Fruit fly (Drosophila melanogaster) whole organism, embryonic: ENCODE results near the gene CG8042.
A peak's percentile ranks its signal among the peaks of the same experiment; 100 is the strongest.

Experiments used
- Antp ChIP-seq: fragments of 200-800 bp; sonication (Bioruptor generic); optimal IDR thresholded peaks from 3 replicates; lab custom pipeline; 2016; ENCODE audit warnings: missing biosample characterization, missing genetic modification characterization
- BtbVII ChIP-seq: fragments of 200-800 bp; sonication (Bioruptor generic); optimal IDR thresholded peaks from 3 replicates; lab custom pipeline; 2017; ENCODE audit warnings: missing biosample characterization, mild to moderate bottlenecking, missing genetic modification characterization
- CG10267 ChIP-seq: fragments of 200-800 bp; sonication (Bioruptor generic); optimal IDR thresholded peaks from 2 replicates; lab custom pipeline; 2018; ENCODE audit warnings: missing biosample characterization, mild to moderate bottlenecking, missing genetic modification characterization, moderate library complexity
- CG10959 ChIP-seq: fragments of 200-800 bp; sonication (Bioruptor generic); IDR thresholded peaks from 2 replicates; pipeline ENCODE4 v1.3.6; 2022; ENCODE audit warnings: missing biosample characterization, missing genetic modification characterization
- CG11247 ChIP-seq: fragments of 200-800 bp; sonication (Bioruptor generic); IDR thresholded peaks from 2 replicates; pipeline ENCODE4 v1.3.6; 2022; ENCODE audit warnings: missing biosample characterization, missing genetic modification characterization
- CG12236 ChIP-seq: fragments of 200-800 bp; sonication (Bioruptor generic); optimal IDR thresholded peaks from 2 replicates; lab custom pipeline; 2016; ENCODE audit warnings: missing biosample characterization, missing genetic modification characterization
- CG12744 ChIP-seq: fragments of 200-800 bp; sonication (Bioruptor generic); optimal IDR thresholded peaks from 2 replicates; lab custom pipeline; 2016; ENCODE audit warnings: missing biosample characterization, missing genetic modification characterization
- CG13624 ChIP-seq: fragments of 200-800 bp; sonication (Bioruptor generic); optimal IDR thresholded peaks from 2 replicates; lab custom pipeline; 2016; ENCODE audit warnings: missing biosample characterization, missing genetic modification characterization
- CG14441 ChIP-seq: fragments of 200-800 bp; sonication (Bioruptor generic); IDR thresholded peaks from 2 replicates; pipeline ENCODE4 v1.3.6; 2022; ENCODE audit warnings: missing biosample characterization, missing genetic modification characterization
- CG1602 ChIP-seq: fragments of 200-800 bp; sonication (Bioruptor generic); optimal IDR thresholded peaks from 3 replicates; lab custom pipeline; 2016; ENCODE audit warnings: missing biosample characterization, missing genetic modification characterization
- CG17361 ChIP-seq: fragments of 200-800 bp; sonication (Bioruptor generic); IDR thresholded peaks from 3 replicates; pipeline ENCODE4 v1.3.6; 2022; ENCODE audit warnings: missing biosample characterization, missing genetic modification characterization
- CG17568 ChIP-seq: fragments of 200-800 bp; sonication (Bioruptor generic); optimal IDR thresholded peaks from 2 replicates; lab custom pipeline; 2018; ENCODE audit warnings: missing biosample characterization, mild to moderate bottlenecking, missing genetic modification characterization, moderate library complexity
- CG1832 ChIP-seq: fragments of 200-800 bp; sonication (Bioruptor generic); optimal IDR thresholded peaks from 2 replicates; lab custom pipeline; 2017; ENCODE audit warnings: missing biosample characterization, mild to moderate bottlenecking, missing genetic modification characterization, inconsistent platforms
- CG2202 ChIP-seq: fragments of 200-800 bp; sonication (Bioruptor generic); optimal IDR thresholded peaks from 2 replicates; lab custom pipeline; 2018; ENCODE audit warnings: missing biosample characterization, mild to moderate bottlenecking, missing genetic modification characterization
- CG3065 ChIP-seq: fragments of 200-800 bp; sonication (Bioruptor generic); optimal IDR thresholded peaks from 2 replicates; lab custom pipeline; 2016; ENCODE audit warnings: missing biosample characterization, missing genetic modification characterization
- CG3163 ChIP-seq: fragments of 200-800 bp; sonication (Bioruptor generic); optimal IDR thresholded peaks from 3 replicates; lab custom pipeline; 2016; ENCODE audit warnings: missing biosample characterization, missing genetic modification characterization
- CG3726 ChIP-seq: fragments of 200-800 bp; sonication (Bioruptor generic); IDR thresholded peaks from 3 replicates; pipeline ENCODE4, ENCODE4 v1.3.6; 2022; ENCODE audit warnings: missing biosample characterization, missing genetic modification characterization
- CG5245 ChIP-seq: fragments of 200-800 bp; sonication (Bioruptor generic); optimal IDR thresholded peaks from 3 replicates; lab custom pipeline; 2016; ENCODE audit warnings: missing biosample characterization, missing genetic modification characterization
- CG6654 ChIP-seq: fragments of 200-800 bp; sonication (Bioruptor generic); optimal IDR thresholded peaks from 2 replicates; lab custom pipeline; 2017; ENCODE audit warnings: missing biosample characterization, mild to moderate bottlenecking, missing genetic modification characterization
- CG8281 ChIP-seq: fragments of 200-800 bp; sonication (Bioruptor generic); optimal IDR thresholded peaks from 2 replicates; lab custom pipeline; 2018; ENCODE audit warnings: missing biosample characterization, mild to moderate bottlenecking, missing genetic modification characterization, moderate library complexity
- Dad ChIP-seq: fragments of 200-800 bp; sonication (Bioruptor generic); optimal IDR thresholded peaks from 3 replicates; lab custom pipeline; 2016; ENCODE audit warnings: missing biosample characterization, missing genetic modification characterization
- Dbx ChIP-seq: fragments of 200-800 bp; sonication (Bioruptor generic); IDR thresholded peaks from 3 replicates; pipeline ENCODE4 v1.3.6; 2022; ENCODE audit warnings: missing biosample characterization, missing genetic modification characterization
- HLHmδ ChIP-seq: fragments of 200-800 bp; sonication (Bioruptor generic); optimal IDR thresholded peaks from 2 replicates; lab custom pipeline; 2018; ENCODE audit warnings: missing biosample characterization, mild to moderate bottlenecking, missing genetic modification characterization, moderate library complexity
- Hr51 ChIP-seq, 2 experiments: fragments of 200-800 bp; sonication (Bioruptor generic); optimal IDR thresholded peaks; 2 replicates in 1 of 2; 3 replicates in 1 of 2; lab custom pipeline; 2016 to 2018; ENCODE audit warnings: missing biosample characterization in 2 of 2, missing genetic modification characterization in 2 of 2, mild to moderate bottlenecking in 1 of 2, moderate library complexity in 1 of 2
- Hsf ChIP-seq: fragments of 200-800 bp; sonication (Bioruptor generic); optimal IDR thresholded peaks from 3 replicates; lab custom pipeline; 2016; ENCODE audit warnings: missing biosample characterization, missing genetic modification characterization
- MTF-1 ChIP-seq: fragments of 200-800 bp; sonication (Bioruptor generic); optimal IDR thresholded peaks from 2 replicates; lab custom pipeline; 2018; ENCODE audit warnings: missing biosample characterization, mild to moderate bottlenecking, missing genetic modification characterization, borderline replicate concordance
- Pdp1 ChIP-seq, 2 experiments: fragments of 200-800 bp; sonication (Bioruptor generic); optimal IDR thresholded peaks; 3 replicates each; lab custom pipeline; 2016; ENCODE audit warnings: missing biosample characterization in 2 of 2, missing genetic modification characterization in 2 of 2, mild to moderate bottlenecking in 1 of 2, moderate library complexity in 1 of 2
- Six4 ChIP-seq: fragments of 200-800 bp; sonication (Bioruptor generic); optimal IDR thresholded peaks from 2 replicates; lab custom pipeline; 2016; ENCODE audit warnings: missing biosample characterization, missing genetic modification characterization
- Sox102F ChIP-seq: fragments of 200-800 bp; sonication (Bioruptor generic); optimal IDR thresholded peaks from 2 replicates; lab custom pipeline; 2018; ENCODE audit warnings: missing biosample characterization, mild to moderate bottlenecking, missing genetic modification characterization, moderate library complexity
- ac ChIP-seq: fragments of 200-800 bp; sonication (Bioruptor generic); optimal IDR thresholded peaks from 3 replicates; lab custom pipeline; 2017; ENCODE audit warnings: missing biosample characterization, mild to moderate bottlenecking, missing genetic modification characterization
- ato ChIP-seq: fragments of 200-800 bp; sonication (Bioruptor generic); IDR thresholded peaks from 2 replicates; pipeline ENCODE4 v1.3.6; 2022; ENCODE audit warnings: missing biosample characterization, missing genetic modification characterization; ENCODE audit not compliant: partially characterized antibody
- grn ChIP-seq: fragments of 200-800 bp; sonication (Bioruptor generic); optimal IDR thresholded peaks from 3 replicates; lab custom pipeline; 2017; ENCODE audit warnings: missing biosample characterization, missing genetic modification characterization
- gsb ChIP-seq: fragments of 200-800 bp; sonication (Bioruptor generic); IDR thresholded peaks from 2 replicates; pipeline ENCODE4 v1.3.6; 2022; ENCODE audit warnings: missing biosample characterization, missing genetic modification characterization
- h ChIP-seq: fragments of >200 bp; optimal IDR thresholded peaks from 2 replicates; lab custom pipeline; 2017
- ham ChIP-seq: fragments of 200-800 bp; sonication (Bioruptor generic); IDR thresholded peaks from 2 replicates; pipeline ENCODE4 v1.3.6; 2022; ENCODE audit warnings: missing biosample characterization, missing genetic modification characterization
- hkb ChIP-seq, 2 experiments: fragments of 200-800 bp in 1 of 2; fragments of >200 bp in 1 of 2; sonication (Bioruptor generic) in 1 of 2; IDR thresholded peaks in 1 of 2; optimal IDR thresholded peaks in 1 of 2; 2 replicates each; pipeline versions ENCODE4 v1.3.6 to Lab custom; 2017 to 2022; ENCODE audit warnings: missing biosample characterization in 1 of 2, missing genetic modification characterization in 1 of 2
- inv ChIP-seq: fragments of 200-800 bp; sonication (Bioruptor generic); IDR thresholded peaks from 2 replicates; pipeline ENCODE4 v1.3.6; 2022; ENCODE audit warnings: missing biosample characterization, missing genetic modification characterization; ENCODE audit not compliant: partially characterized antibody
- lilli ChIP-seq: fragments of 200-800 bp; sonication (Bioruptor generic); optimal IDR thresholded peaks from 3 replicates; lab custom pipeline; 2016; ENCODE audit warnings: missing biosample characterization, missing genetic modification characterization
- lov ChIP-seq, 2 experiments: fragments of 200-800 bp in 1 of 2; fragments of >200 bp in 1 of 2; sonication (Bioruptor generic) in 1 of 2; IDR thresholded peaks in 1 of 2; optimal IDR thresholded peaks in 1 of 2; 2 replicates in 1 of 2; 3 replicates in 1 of 2; pipeline versions ENCODE4 v1.3.6 to Lab custom; 2017 to 2022; ENCODE audit warnings: missing biosample characterization in 1 of 2, missing genetic modification characterization in 1 of 2
- mld ChIP-seq: fragments of 200-800 bp; sonication (Bioruptor generic); IDR thresholded peaks from 3 replicates; pipeline ENCODE4 v1.3.6; 2022; ENCODE audit warnings: missing biosample characterization, missing genetic modification characterization; ENCODE audit not compliant: partially characterized antibody
- otp ChIP-seq: fragments of 200-800 bp; sonication (Bioruptor generic); IDR thresholded peaks from 3 replicates; pipeline ENCODE4, ENCODE4 v1.3.6; 2022; ENCODE audit warnings: missing biosample characterization, missing genetic modification characterization
- repo ChIP-seq: fragments of 200-800 bp; sonication (Bioruptor generic); optimal IDR thresholded peaks from 2 replicates; lab custom pipeline; 2016; ENCODE audit warnings: missing biosample characterization, missing genetic modification characterization
- slbo ChIP-seq: fragments of 200-800 bp; sonication (Bioruptor generic); IDR thresholded peaks from 2 replicates; pipeline ENCODE4 v1.3.6; 2022; ENCODE audit warnings: missing biosample characterization, missing genetic modification characterization
- tio ChIP-seq: fragments of 200-800 bp; sonication (Bioruptor generic); optimal IDR thresholded peaks from 2 replicates; lab custom pipeline; 2017; ENCODE audit warnings: missing biosample characterization, missing genetic modification characterization, inconsistent platforms
- tll ChIP-seq, 2 experiments: fragments of 200-800 bp in 1 of 2; fragments of >200 bp in 1 of 2; sonication (Bioruptor generic) in 1 of 2; optimal IDR thresholded peaks; 2 replicates each; lab custom pipeline; 2017 to 2019; ENCODE audit warnings: missing biosample characterization in 2 of 2, missing genetic modification characterization in 2 of 2, mild to moderate bottlenecking in 1 of 2, moderate library complexity in 1 of 2
- ttk ChIP-seq: fragments of 200-800 bp; sonication (Bioruptor generic); IDR thresholded peaks from 2 replicates; pipeline ENCODE4 v2.1.2; 2022; ENCODE audit warnings: missing biosample characterization, missing genetic modification characterization
- vfl ChIP-seq: fragments of 200-800 bp; sonication (Bioruptor generic); optimal IDR thresholded peaks from 2 replicates; lab custom pipeline; 2016; ENCODE audit warnings: missing biosample characterization, missing genetic modification characterization
- yki ChIP-seq: fragments of >200 bp; optimal IDR thresholded peaks from 3 replicates; lab custom pipeline; 2018
- zf30C ChIP-seq: fragments of 200-800 bp; sonication (Bioruptor generic); optimal IDR thresholded peaks from 3 replicates; lab custom pipeline; 2018; ENCODE audit warnings: missing biosample characterization, mild to moderate bottlenecking, missing genetic modification characterization

The CG8042 gene

DNA sequence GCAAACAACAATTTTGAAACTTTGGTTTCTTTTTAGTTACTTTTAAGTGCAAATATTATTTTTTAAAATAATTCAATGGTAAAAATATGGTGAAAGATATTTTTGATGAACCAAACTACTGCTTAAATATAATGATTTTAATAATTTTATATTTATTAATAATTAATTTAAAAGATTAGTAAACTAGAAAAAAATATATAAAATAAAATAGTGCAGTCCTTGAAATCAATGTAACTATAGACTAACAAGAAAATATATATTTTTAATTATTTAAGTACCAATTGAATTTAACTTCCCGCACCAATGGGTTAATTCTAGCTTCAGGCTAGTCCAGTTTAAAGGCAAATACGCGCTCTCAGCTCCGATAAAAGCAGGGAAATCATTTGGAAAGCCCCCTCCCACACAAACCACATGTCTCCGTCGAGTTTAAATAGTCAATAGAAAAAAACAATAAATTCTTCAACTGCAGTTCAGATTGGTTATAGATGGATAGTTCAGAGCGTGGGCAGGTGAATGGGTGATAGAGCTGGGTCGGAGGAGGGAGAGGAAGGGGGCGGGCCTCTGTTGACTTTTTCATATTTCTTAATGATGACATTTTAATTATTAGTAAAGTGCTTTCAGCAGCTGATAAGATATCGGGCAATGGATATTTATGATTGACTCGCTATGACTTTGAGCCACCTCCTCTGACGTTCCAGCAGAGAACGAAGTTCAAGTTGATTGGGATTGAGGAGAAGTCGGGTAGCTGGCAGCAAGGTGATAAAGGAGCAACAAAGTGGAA, 12.6 kb downstream of the CG8042 start (continued):
- TF ChIP-seq tll (GFP tag; optimal IDR thresholded peaks at IDR 0.05; lab: Kevin White, UChicago), result no peak
- no peak for TF ChIP-seq tio (GFP tag; lab: Kevin White, UChicago)
- TF ChIP-seq CG6654 (GFP tag; lab: Kevin White, UChicago), result no peak
- TF ChIP-seq yki (lab: Kevin White, UChicago), result no peak
- no peak for TF ChIP-seq inv (GFP tag; lab: Robert Waterston, UW)
- TF ChIP-seq zf30C (GFP tag; lab: Kevin White, UChicago), result no peak
- TF ChIP-seq BtbVII (GFP tag; lab: Kevin White, UChicago), result no peak
- TF ChIP-seq h (lab: Kevin White, UChicago), result no peak
- TF ChIP-seq Antp (GFP tag; lab: Kevin White, UChicago), result no peak
- TF ChIP-seq CG3726, result no peak
- no peak for TF ChIP-seq CG3065
- no peak for TF ChIP-seq CG10959
- TF ChIP-seq CG1602 (GFP tag; lab: Kevin White, UChicago), result peak; percentile 1
- TF ChIP-seq otp (GFP tag; lab: Robert Waterston, UW), result no peak
- no peak for TF ChIP-seq Pdp1 (GFP tag; optimal IDR thresholded peaks at IDR 0.05; lab: Kevin White, UChicago)
- TF ChIP-seq CG11247 (GFP tag; lab: Robert Waterston, UW), result no peak
- TF ChIP-seq gsb, result no peak
- TF ChIP-seq CG8281 (tag; lab: Kevin White, UChicago), result no peak
- peak; percentile 45 for TF ChIP-seq CG10267 (tag; lab: Kevin White, UChicago)
- no peak for TF ChIP-seq CG5245 (GFP tag; lab: Kevin White, UChicago)
- no peak for TF ChIP-seq lov (optimal IDR thresholded peaks at IDR 0.05; lab: Kevin White, UChicago)
- TF ChIP-seq lov (GFP tag; IDR thresholded peaks at IDR 0.05; lab: Robert Waterston, UW), result no peak
- TF ChIP-seq HLHmδ (GFP tag; lab: Kevin White, UChicago), result no peak
- no peak for TF ChIP-seq CG3163 (GFP tag; lab: Kevin White, UChicago)
- TF ChIP-seq Dad (GFP tag; lab: Kevin White, UChicago), result no peak
- no peak for TF ChIP-seq CG12236 (GFP tag; lab: Kevin White, UChicago)
- TF ChIP-seq CG1832 (GFP tag; lab: Kevin White, UChicago), result no peak
- TF ChIP-seq ato, result no peak
- peak; percentile 79 for TF ChIP-seq grn
- no peak for TF ChIP-seq ttk
- TF ChIP-seq Hr51 (GFP tag; optimal IDR thresholded peaks at IDR 0.05; lab: Kevin White, UChicago), result peak in 1 of 2 experiments; percentile 46
- no peak for TF ChIP-seq hkb (optimal IDR thresholded peaks at IDR 0.05; lab: Kevin White, UChicago)
- no peak for TF ChIP-seq hkb (GFP tag; IDR thresholded peaks at IDR 0.05; lab: Robert Waterston, UW)
- TF ChIP-seq mld (GFP tag; lab: Robert Waterston, UW), result no peak
- TF ChIP-seq CG17361 (GFP tag; lab: Robert Waterston, UW), result peak; percentile 74
- peak; percentile 2 for TF ChIP-seq MTF-1 (GFP tag; lab: Kevin White, UChicago)
- TF ChIP-seq vfl, result no peak
- TF ChIP-seq ac (GFP tag; lab: Kevin White, UChicago), result no peak
- no peak for TF ChIP-seq Six4 (GFP tag; lab: Kevin White, UChicago)
- no peak for TF ChIP-seq CG12744
- no peak for TF ChIP-seq Dbx
- TF ChIP-seq lilli (GFP tag; lab: Kevin White, UChicago), result no peak
- TF ChIP-seq CG2202, result peak; percentile 24
- peak; percentile 21 for TF ChIP-seq CG17568
- TF ChIP-seq CG14441 (GFP tag; lab: Robert Waterston, UW), result no peak
- TF ChIP-seq Sox102F (GFP tag; lab: Kevin White, UChicago), result peak; percentile 29
- TF ChIP-seq Hsf (GFP tag; lab: Kevin White, UChicago), result no peak
- TF ChIP-seq CG13624 (GFP tag; lab: Kevin White, UChicago), result no peak
- no peak for TF ChIP-seq ham (GFP tag; lab: Robert Waterston, UW)
- TF ChIP-seq repo, result no peak
- TF ChIP-seq slbo (GFP tag; lab: Robert Waterston, UW), result no peak
